Fruit fly (Drosophila melanogaster) whole organism, embryonic: ENCODE results near the gene Ipo9.

Experiments used
- BEAF-32 ChIP-seq: fragments of 200-800 bp; sonication (Bioruptor generic); optimal IDR thresholded peaks from 3 replicates; lab custom pipeline; 2017; ENCODE audit warnings: missing biosample characterization, missing genetic modification characterization, mild to moderate bottlenecking, moderate library complexity, missing genetic modification reagents
- CG10267 ChIP-seq: fragments of 200-800 bp; sonication (Bioruptor generic); optimal IDR thresholded peaks from 2 replicates; lab custom pipeline; 2018; ENCODE audit warnings: missing biosample characterization, mild to moderate bottlenecking, missing genetic modification characterization, moderate library complexity
- CG10979 ChIP-seq: fragments of 200-800 bp; sonication (Bioruptor generic); optimal IDR thresholded peaks from 2 replicates; lab custom pipeline; 2018; ENCODE audit warnings: missing biosample characterization, mild to moderate bottlenecking, missing genetic modification characterization, moderate library complexity
- CG11696 ChIP-seq: fragments of 200-800 bp; sonication (Bioruptor generic); IDR thresholded peaks from 2 replicates; pipeline ENCODE4 v1.3.6; 2022; ENCODE audit warnings: missing biosample characterization, missing genetic modification characterization
- CG12219 ChIP-seq: fragments of 200-800 bp; sonication (Bioruptor generic); optimal IDR thresholded peaks from 3 replicates; lab custom pipeline; 2018; ENCODE audit warnings: missing biosample characterization, mild to moderate bottlenecking, missing genetic modification characterization
- CG12659 ChIP-seq: fragments of 200-800 bp; sonication (Bioruptor generic); optimal IDR thresholded peaks from 3 replicates; lab custom pipeline; 2017; ENCODE audit warnings: mild to moderate bottlenecking, missing biosample characterization, missing genetic modification reagents, missing genetic modification characterization
- CG13287 ChIP-seq: fragments of 200-800 bp; sonication (Bioruptor generic); IDR thresholded peaks from 2 replicates; pipeline ENCODE4 v1.3.6; 2022; ENCODE audit warnings: missing biosample characterization, missing genetic modification characterization; ENCODE audit not compliant: partially characterized antibody
- CG14710 ChIP-seq: fragments of 200-800 bp; sonication (Bioruptor generic); optimal IDR thresholded peaks from 3 replicates; lab custom pipeline; 2019; ENCODE audit warnings: missing biosample characterization, mild to moderate bottlenecking, missing genetic modification characterization, moderate library complexity
- CG2116 ChIP-seq: fragments of 200-800 bp; sonication (Bioruptor generic); optimal IDR thresholded peaks from 3 replicates; lab custom pipeline; 2018; ENCODE audit warnings: missing biosample characterization, mild to moderate bottlenecking, missing genetic modification characterization
- CG3281 ChIP-seq: fragments of 200-800 bp; sonication (Bioruptor generic); optimal IDR thresholded peaks from 3 replicates; lab custom pipeline; 2017; ENCODE audit warnings: missing biosample characterization, mild to moderate bottlenecking, missing genetic modification characterization
- CG34224 ChIP-seq: fragments of 200-800 bp; sonication (Bioruptor generic); IDR thresholded peaks from 3 replicates; pipeline ENCODE4 v1.3.6; 2022; ENCODE audit warnings: missing biosample characterization, missing genetic modification characterization; ENCODE audit not compliant: partially characterized antibody
- CG3838 ChIP-seq: fragments of 200-800 bp; sonication (Bioruptor generic); optimal IDR thresholded peaks from 3 replicates; lab custom pipeline; 2016; ENCODE audit warnings: missing biosample characterization, missing genetic modification characterization
- CG3995 ChIP-seq: fragments of 200-800 bp; sonication (Bioruptor generic); optimal IDR thresholded peaks from 3 replicates; lab custom pipeline; 2016; ENCODE audit warnings: missing biosample characterization, missing genetic modification characterization
- CG4617 ChIP-seq: fragments of 200-800 bp; sonication (Bioruptor generic); optimal IDR thresholded peaks from 3 replicates; lab custom pipeline; 2016; ENCODE audit warnings: missing biosample characterization, missing genetic modification characterization, borderline replicate concordance
- CG4730 ChIP-seq: fragments of 200-800 bp; sonication (Bioruptor generic); IDR thresholded peaks from 2 replicates; pipeline ENCODE4 v1.3.6; 2022; ENCODE audit warnings: missing biosample characterization, missing genetic modification characterization
- CG6683 ChIP-seq: fragments of 200-800 bp; sonication (Bioruptor generic); optimal IDR thresholded peaks from 2 replicates; lab custom pipeline; 2017; ENCODE audit warnings: missing biosample characterization, mild to moderate bottlenecking, missing genetic modification characterization, missing genetic modification reagents
- CG7357 ChIP-seq: fragments of 200-800 bp; sonication (Bioruptor generic); IDR thresholded peaks from 3 replicates; pipeline ENCODE4 v1.3.6; 2022; ENCODE audit warnings: missing biosample characterization, missing genetic modification characterization
- CG7839 ChIP-seq: fragments of 200-800 bp; sonication (Bioruptor generic); optimal IDR thresholded peaks from 3 replicates; lab custom pipeline; 2018; ENCODE audit warnings: missing biosample characterization, mild to moderate bottlenecking, missing genetic modification characterization, moderate library complexity
- CG8388 ChIP-seq: fragments of 200-800 bp; sonication (Bioruptor generic); optimal IDR thresholded peaks from 2 replicates; lab custom pipeline; 2019; ENCODE audit warnings: missing biosample characterization, mild to moderate bottlenecking, missing genetic modification characterization, moderate library complexity
- CG8944 ChIP-seq: fragments of 200-800 bp; sonication (Bioruptor generic); optimal IDR thresholded peaks from 3 replicates; lab custom pipeline; 2016; ENCODE audit warnings: missing biosample characterization, missing genetic modification characterization
- CTCF ChIP-seq: fragments of 200-800 bp; sonication (Bioruptor generic); optimal IDR thresholded peaks from 2 replicates; lab custom pipeline; 2017; ENCODE audit warnings: missing biosample characterization, mild to moderate bottlenecking, missing genetic modification characterization, moderate library complexity
- Dip3 ChIP-seq: fragments of 200-800 bp; sonication (Bioruptor generic); optimal IDR thresholded peaks from 3 replicates; lab custom pipeline; 2016; ENCODE audit warnings: missing biosample characterization, missing genetic modification characterization
- Dp ChIP-seq: fragments of 200-800 bp; sonication (Bioruptor generic); optimal IDR thresholded peaks from 2 replicates; lab custom pipeline; 2018; ENCODE audit warnings: missing biosample characterization, mild to moderate bottlenecking, missing genetic modification characterization, moderate library complexity
- Elba2 ChIP-seq: fragments of 200-800 bp; sonication (Bioruptor generic); optimal IDR thresholded peaks from 3 replicates; lab custom pipeline; 2016; ENCODE audit warnings: missing biosample characterization, missing genetic modification characterization
- HLH4C ChIP-seq: fragments of 200-800 bp; sonication (Bioruptor generic); IDR thresholded peaks from 3 replicates; pipeline ENCODE4 v1.3.6; 2022; ENCODE audit warnings: missing biosample characterization, missing genetic modification characterization; ENCODE audit not compliant: partially characterized antibody
- Side ChIP-seq: fragments of 200-800 bp; sonication (Bioruptor generic); optimal IDR thresholded peaks from 2 replicates; lab custom pipeline; 2016; ENCODE audit warnings: missing biosample characterization, missing genetic modification characterization
- Xbp1 ChIP-seq: fragments of 200-800 bp; sonication (Bioruptor generic); optimal IDR thresholded peaks from 3 replicates; lab custom pipeline; 2016; ENCODE audit warnings: missing biosample characterization, mild to moderate bottlenecking, missing genetic modification characterization
- amos ChIP-seq: fragments of 200-800 bp; sonication (Bioruptor generic); IDR thresholded peaks from 2 replicates; pipeline ENCODE4 v1.3.6; 2022; ENCODE audit warnings: missing biosample characterization, missing genetic modification characterization; ENCODE audit not compliant: partially characterized antibody
- ato ChIP-seq: fragments of 200-800 bp; sonication (Bioruptor generic); IDR thresholded peaks from 2 replicates; pipeline ENCODE4 v1.3.6; 2022; ENCODE audit warnings: missing biosample characterization, missing genetic modification characterization; ENCODE audit not compliant: partially characterized antibody
- bbx ChIP-seq: fragments of 200-800 bp; sonication (Bioruptor generic); IDR thresholded peaks from 2 replicates; pipeline ENCODE4 v1.3.6; 2022; ENCODE audit warnings: missing biosample characterization, missing genetic modification characterization; ENCODE audit not compliant: partially characterized antibody
- fd96Cb ChIP-seq: fragments of 200-800 bp; sonication (Bioruptor generic); optimal IDR thresholded peaks from 2 replicates; lab custom pipeline; 2018; ENCODE audit warnings: missing biosample characterization, mild to moderate bottlenecking, missing genetic modification characterization, moderate library complexity
- gem ChIP-seq: fragments of 200-800 bp; sonication (Bioruptor generic); optimal IDR thresholded peaks from 2 replicates; lab custom pipeline; 2019; ENCODE audit warnings: missing biosample characterization, mild to moderate bottlenecking, missing genetic modification characterization, moderate library complexity
- grau ChIP-seq: fragments of 200-800 bp; optimal IDR thresholded peaks from 3 replicates; lab custom pipeline; 2019; ENCODE audit warnings: missing biosample characterization, mild to moderate bottlenecking, missing genetic modification characterization, moderate library complexity
- gro ChIP-seq: fragments of 200-800 bp; sonication (Bioruptor generic); optimal IDR thresholded peaks from 2 replicates; lab custom pipeline; 2016; ENCODE audit warnings: missing biosample characterization, missing genetic modification characterization
- hb ChIP-seq: fragments of 200-800 bp; sonication (Bioruptor generic); IDR thresholded peaks from 3 replicates; pipeline ENCODE4 v1.3.6; 2022; ENCODE audit warnings: missing biosample characterization, missing genetic modification characterization; ENCODE audit not compliant: partially characterized antibody
- hbn ChIP-seq: fragments of 200-800 bp; sonication (Bioruptor generic); IDR thresholded peaks from 2 replicates; pipeline ENCODE4 v1.3.6; 2022; ENCODE audit warnings: missing biosample characterization, missing genetic modification characterization; ENCODE audit not compliant: partially characterized antibody
- mam ChIP-seq: fragments of 200-800 bp; sonication (Bioruptor generic); optimal IDR thresholded peaks from 3 replicates; lab custom pipeline; 2016; ENCODE audit warnings: missing biosample characterization, missing genetic modification characterization
- mirr ChIP-seq: fragments of 200-800 bp; sonication (Bioruptor generic); optimal IDR thresholded peaks from 3 replicates; lab custom pipeline; 2018; ENCODE audit warnings: missing biosample characterization, mild to moderate bottlenecking, missing genetic modification characterization
- nerfin-2 ChIP-seq: fragments of 200-800 bp; sonication (Bioruptor generic); IDR thresholded peaks from 2 replicates; pipeline ENCODE4 v1.3.6; 2022; ENCODE audit warnings: missing biosample characterization, missing genetic modification characterization; ENCODE audit not compliant: partially characterized antibody
- pita ChIP-seq: fragments of 200-800 bp; sonication (Bioruptor generic); optimal IDR thresholded peaks from 2 replicates; lab custom pipeline; 2017; ENCODE audit warnings: missing biosample characterization, mild to moderate bottlenecking, missing genetic modification characterization
- slbo ChIP-seq: fragments of 200-800 bp; sonication (Bioruptor generic); IDR thresholded peaks from 2 replicates; pipeline ENCODE4 v1.3.6; 2022; ENCODE audit warnings: missing biosample characterization, missing genetic modification characterization
- sob ChIP-seq: fragments of 200-800 bp; sonication (Bioruptor generic); IDR thresholded peaks from 2 replicates; pipeline ENCODE4 v1.3.6; 2022; ENCODE audit warnings: missing biosample characterization, missing genetic modification characterization
- stwl ChIP-seq: fragments of 200-800 bp; sonication (Bioruptor generic); optimal IDR thresholded peaks from 3 replicates; lab custom pipeline; 2018; ENCODE audit warnings: missing biosample characterization, mild to moderate bottlenecking, missing genetic modification characterization, moderate library complexity
- sug ChIP-seq: fragments of 200-800 bp; optimal IDR thresholded peaks from 2 replicates; lab custom pipeline; 2019; ENCODE audit warnings: missing biosample characterization, mild to moderate bottlenecking, missing genetic modification characterization, moderate library complexity
- tna ChIP-seq: fragments of 200-800 bp; sonication (Bioruptor generic); IDR thresholded peaks from 2 replicates; pipeline ENCODE4 v1.3.6; 2022; ENCODE audit warnings: missing biosample characterization, missing genetic modification characterization; ENCODE audit not compliant: partially characterized antibody
- trem ChIP-seq: fragments of 200-800 bp; optimal IDR thresholded peaks from 3 replicates; lab custom pipeline; 2019; ENCODE audit warnings: missing biosample characterization, mild to moderate bottlenecking, missing genetic modification characterization, moderate library complexity
- tup ChIP-seq: fragments of 200-800 bp; sonication (Bioruptor generic); optimal IDR thresholded peaks from 2 replicates; lab custom pipeline; 2016; ENCODE audit warnings: missing biosample characterization, mild to moderate bottlenecking, missing genetic modification characterization, moderate library complexity
- tx ChIP-seq: fragments of 200-800 bp; sonication (Bioruptor generic); optimal IDR thresholded peaks from 2 replicates; lab custom pipeline; 2016; ENCODE audit warnings: missing biosample characterization, missing genetic modification characterization
- zf30C ChIP-seq: fragments of 200-800 bp; sonication (Bioruptor generic); optimal IDR thresholded peaks from 3 replicates; lab custom pipeline; 2018; ENCODE audit warnings: missing biosample characterization, mild to moderate bottlenecking, missing genetic modification characterization

The Ipo9 gene

DNA sequence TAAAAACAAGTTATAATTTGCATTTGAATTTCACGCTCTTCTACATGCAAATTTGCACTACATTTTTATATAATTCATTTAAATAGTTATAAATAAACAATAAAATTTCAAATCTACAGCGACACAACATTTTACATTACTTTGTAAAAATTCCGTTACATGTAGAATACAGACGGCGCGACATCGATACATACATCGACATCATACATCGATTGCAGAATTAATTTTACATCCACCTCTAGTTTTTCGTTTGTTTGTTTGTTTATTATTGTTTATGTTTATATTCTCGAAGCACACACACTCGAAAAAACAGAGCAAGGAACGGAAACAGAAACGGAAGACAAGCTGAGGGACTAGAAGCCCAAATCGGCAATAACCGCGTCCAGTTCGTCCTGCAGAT, 25.2 kb downstream of the Ipo9 start, which contains the start of gene CG17230 (continued):
- TF ChIP-seq CG10979 (no peak), trem (tag; lab: Kevin White, UChicago) (peak; percentile 38), CG13287 (GFP tag; lab: Robert Waterston, UW) (peak; percentile 82), sug (tag; lab: Kevin White, UChicago) (peak; percentile 18), stwl (tag; lab: Kevin White, UChicago) (peak; percentile 50), CG7357 (GFP tag; lab: Robert Waterston, UW) (no peak), CG8944 (GFP tag; lab: Kevin White, UChicago) (no peak), gem (no peak), CG3838 (GFP tag; lab: Kevin White, UChicago) (peak; percentile 72), sob (0 out of 2 replicates have a peak, but pooled peaks have one; percentile 13), pita (GFP tag; lab: Kevin White, UChicago) (no peak), Elba2 (GFP tag; lab: Kevin White, UChicago) (no peak), Dip3 (GFP tag; lab: Kevin White, UChicago) (no peak), CG4730 (no peak), CG3995 (GFP tag; lab: Kevin White, UChicago) (no peak), tna (peak; percentile 28; the same call in 1 of the 2 replicates), bbx (GFP tag; lab: Robert Waterston, UW) (peak; percentile 84), hb (GFP tag; lab: Robert Waterston, UW) (peak; percentile 64; the same call in 2 of the 3 replicates), grau (tag; lab: Kevin White, UChicago) (peak; percentile 14), tup (GFP tag; lab: Kevin White, UChicago) (no peak), Side (no peak), BEAF-32 (GFP tag; lab: Kevin White, UChicago) (peak; percentile 81), mirr (GFP tag; lab: Kevin White, UChicago) (no peak), CG7839 (tag; lab: Kevin White, UChicago) (no peak), nerfin-2 (GFP tag; lab: Robert Waterston, UW) (peak; percentile 56; the same call in 1 of the 2 replicates), CG10267 (tag; lab: Kevin White, UChicago) (no peak), CG8388 (GFP tag; lab: Kevin White, UChicago) (no peak), Dp (GFP tag; lab: Kevin White, UChicago) (peak; percentile 22), CG12219 (GFP tag; lab: Kevin White, UChicago) (no peak), tx (GFP tag; lab: Kevin White, UChicago) (no peak), CG11696 (GFP tag; lab: Robert Waterston, UW) (no peak), CG3281 (GFP tag; lab: Kevin White, UChicago) (no peak), CTCF (peak; percentile 75), Xbp1 (GFP tag; lab: Kevin White, UChicago) (no peak), CG12659 (GFP tag; lab: Kevin White, UChicago) (peak; percentile 16), CG2116 (peak; percentile 25), zf30C (peak; percentile 34), hbn (GFP tag; lab: Robert Waterston, UW) (peak; percentile 82), CG4617 (GFP tag; lab: Kevin White, UChicago) (peak; percentile 60), slbo (peak; percentile 10; the same call in 1 of the 2 replicates), CG14710 (tag; lab: Kevin White, UChicago) (peak; percentile 43), HLH4C (peak; percentile 64), amos (GFP tag; lab: Robert Waterston, UW) (peak; percentile 89), CG34224 (GFP tag; lab: Robert Waterston, UW) (peak; percentile 77), ato (GFP tag; lab: Robert Waterston, UW) (0 out of 2 replicates have a peak, but pooled peaks have one; percentile 37), fd96Cb (tag; lab: Kevin White, UChicago) (no peak), gro (GFP tag; lab: Kevin White, UChicago) (peak; percentile 1), mam (GFP tag; lab: Kevin White, UChicago) (no peak), CG6683 (GFP tag; lab: Kevin White, UChicago) (no peak)
